Fruit fly (Drosophila melanogaster): ENCODE measurements around the gene Hyls1.

- no peak for TF ChIP-seq CG8478 (optimal IDR thresholded peaks at IDR 0.05)
- no peak for TF ChIP-seq psq (optimal IDR thresholded peaks at IDR 0.05)
- no peak for TF ChIP-seq pan (optimal IDR thresholded peaks at IDR 0.05)
- TF ChIP-seq usp (GFP tag; optimal IDR thresholded peaks at IDR 0.05), result no peak
- TF ChIP-seq EcR (GFP tag; optimal IDR thresholded peaks at IDR 0.05), result no peak
Measured at dm6 chr2L:16321872-16322631, 30.4 kb downstream of the Hyls1 start.

Measured in whole organism.